Fruit fly (Drosophila melanogaster) whole organism, embryonic: Measurements from ENCODE around the gene CG9747.
A peak's percentile ranks its signal among the peaks of the same experiment; 100 is the strongest.

ENCODE experiments used
- Asciz ChIP-seq: fragments of 200-800 bp; sonication (Bioruptor generic); optimal IDR thresholded peaks from 2 replicates; lab custom pipeline; 2017; ENCODE audit warnings: missing biosample characterization, mild to moderate bottlenecking, missing genetic modification characterization, missing genetic modification reagents
- Atf-2 ChIP-seq: fragments of 200-800 bp; sonication (Bioruptor generic); optimal IDR thresholded peaks from 2 replicates; lab custom pipeline; 2016; ENCODE audit warnings: missing biosample characterization, missing genetic modification characterization
- BtbVII ChIP-seq: fragments of 200-800 bp; sonication (Bioruptor generic); optimal IDR thresholded peaks from 3 replicates; lab custom pipeline; 2017; ENCODE audit warnings: missing biosample characterization, mild to moderate bottlenecking, missing genetic modification characterization
- CG10366 ChIP-seq: fragments of 200-800 bp; sonication (Bioruptor generic); IDR thresholded peaks from 2 replicates; pipeline ENCODE4 v1.3.6; 2022; ENCODE audit warnings: missing biosample characterization, missing genetic modification characterization
- CG10979 ChIP-seq: fragments of 200-800 bp; sonication (Bioruptor generic); optimal IDR thresholded peaks from 2 replicates; lab custom pipeline; 2018; ENCODE audit warnings: missing biosample characterization, mild to moderate bottlenecking, missing genetic modification characterization, moderate library complexity
- CG11398 ChIP-seq: fragments of 200-800 bp; sonication (Bioruptor generic); optimal IDR thresholded peaks from 2 replicates; lab custom pipeline; 2016; ENCODE audit warnings: missing biosample characterization, missing genetic modification characterization
- CG11504 ChIP-seq: fragments of 200-800 bp; sonication (Bioruptor generic); optimal IDR thresholded peaks from 3 replicates; lab custom pipeline; 2019; ENCODE audit warnings: missing biosample characterization, mild to moderate bottlenecking, missing genetic modification characterization, moderate library complexity
- CG11695 ChIP-seq: fragments of 200-800 bp; sonication (Bioruptor generic); IDR thresholded peaks from 3 replicates; pipeline ENCODE4 v1.3.6; 2022; ENCODE audit warnings: missing biosample characterization, missing genetic modification characterization
- CG12942 ChIP-seq: fragments of 200-800 bp; sonication (Bioruptor generic); optimal IDR thresholded peaks from 3 replicates; lab custom pipeline; 2016; ENCODE audit warnings: missing biosample characterization, missing genetic modification characterization
- CG15073 ChIP-seq: fragments of 200-800 bp; sonication (Bioruptor generic); optimal IDR thresholded peaks from 2 replicates; lab custom pipeline; 2016; ENCODE audit warnings: missing biosample characterization, missing genetic modification characterization
- CG15601 ChIP-seq: fragments of 200-800 bp; sonication (Bioruptor generic); optimal IDR thresholded peaks from 3 replicates; lab custom pipeline; 2019; ENCODE audit warnings: missing biosample characterization, mild to moderate bottlenecking, missing genetic modification characterization, moderate library complexity
- CG17912 ChIP-seq: fragments of 200-800 bp; sonication (Bioruptor generic); optimal IDR thresholded peaks from 2 replicates; lab custom pipeline; 2018; ENCODE audit warnings: missing biosample characterization, mild to moderate bottlenecking, missing genetic modification characterization
- CG18262 ChIP-seq: fragments of 200-800 bp; optimal IDR thresholded peaks from 3 replicates; lab custom pipeline; 2019; ENCODE audit warnings: missing biosample characterization, mild to moderate bottlenecking, missing genetic modification characterization, moderate library complexity
- CG1832 ChIP-seq: fragments of 200-800 bp; sonication (Bioruptor generic); optimal IDR thresholded peaks from 2 replicates; lab custom pipeline; 2017; ENCODE audit warnings: missing biosample characterization, mild to moderate bottlenecking, missing genetic modification characterization, inconsistent platforms
- CG30020 ChIP-seq: fragments of 200-800 bp; optimal IDR thresholded peaks from 2 replicates; lab custom pipeline; 2019; ENCODE audit warnings: missing biosample characterization, mild to moderate bottlenecking, missing genetic modification characterization, moderate library complexity
- CG43689 ChIP-seq: fragments of 200-800 bp; sonication (Bioruptor generic); IDR thresholded peaks from 2 replicates; pipeline ENCODE4 v1.3.6; 2022; ENCODE audit warnings: missing biosample characterization, missing genetic modification characterization
- CG4424 ChIP-seq: fragments of 200-800 bp; sonication (Bioruptor generic); optimal IDR thresholded peaks from 3 replicates; lab custom pipeline; 2016; ENCODE audit warnings: missing biosample characterization, missing genetic modification characterization
- CG7372 ChIP-seq: fragments of 200-800 bp; sonication (Bioruptor generic); IDR thresholded peaks from 2 replicates; pipeline ENCODE4 v1.3.6; 2022; ENCODE audit warnings: missing biosample characterization, missing genetic modification characterization
- CG7556 ChIP-seq: fragments of 200-800 bp; sonication (Bioruptor generic); optimal IDR thresholded peaks from 2 replicates; lab custom pipeline; 2017; ENCODE audit warnings: missing biosample characterization, mild to moderate bottlenecking, missing genetic modification characterization
- CG7839 ChIP-seq: fragments of 200-800 bp; sonication (Bioruptor generic); optimal IDR thresholded peaks from 3 replicates; lab custom pipeline; 2018; ENCODE audit warnings: missing biosample characterization, mild to moderate bottlenecking, missing genetic modification characterization, moderate library complexity
- CG7963 ChIP-seq: fragments of 200-800 bp; sonication (Bioruptor generic); IDR thresholded peaks from 3 replicates; pipeline ENCODE4 v1.3.6; 2022; ENCODE audit warnings: missing biosample characterization, missing genetic modification characterization; ENCODE audit not compliant: partially characterized antibody
- CG8924 ChIP-seq: fragments of 200-800 bp; optimal IDR thresholded peaks from 3 replicates; lab custom pipeline; 2019; ENCODE audit warnings: missing biosample characterization, mild to moderate bottlenecking, missing genetic modification characterization, moderate library complexity
- CG9609 ChIP-seq: fragments of 200-800 bp; sonication (Bioruptor generic); optimal IDR thresholded peaks from 3 replicates; lab custom pipeline; 2016; ENCODE audit warnings: missing biosample characterization, missing genetic modification characterization
- CG9797 ChIP-seq: fragments of 200-800 bp; sonication (Bioruptor generic); optimal IDR thresholded peaks from 3 replicates; lab custom pipeline; 2018; ENCODE audit warnings: missing biosample characterization, mild to moderate bottlenecking, missing genetic modification characterization
- CoRest ChIP-seq: fragments of 200-800 bp; sonication (Bioruptor generic); optimal IDR thresholded peaks from 3 replicates; lab custom pipeline; 2018; ENCODE audit warnings: missing biosample characterization, mild to moderate bottlenecking, missing genetic modification characterization, moderate library complexity
- CrebB ChIP-seq: fragments of 200-800 bp; sonication (Bioruptor generic); optimal IDR thresholded peaks from 3 replicates; lab custom pipeline; 2018; ENCODE audit warnings: missing biosample characterization, mild to moderate bottlenecking, missing genetic modification characterization
- Dbx ChIP-seq: fragments of 200-800 bp; sonication (Bioruptor generic); IDR thresholded peaks from 3 replicates; pipeline ENCODE4 v1.3.6; 2022; ENCODE audit warnings: missing biosample characterization, missing genetic modification characterization
- Hand ChIP-seq: fragments of 200-800 bp; sonication (Bioruptor generic); optimal IDR thresholded peaks from 2 replicates; lab custom pipeline; 2017; ENCODE audit warnings: mild to moderate bottlenecking, missing biosample characterization, missing genetic modification reagents, missing genetic modification characterization
- Hr51 ChIP-seq, 2 experiments: fragments of 200-800 bp; sonication (Bioruptor generic); optimal IDR thresholded peaks; 2 replicates in 1 of 2; 3 replicates in 1 of 2; lab custom pipeline; 2016 to 2018; ENCODE audit warnings: missing biosample characterization in 2 of 2, missing genetic modification characterization in 2 of 2, mild to moderate bottlenecking in 1 of 2, moderate library complexity in 1 of 2
- MESR4 ChIP-seq: fragments of 200-800 bp; sonication (Bioruptor generic); optimal IDR thresholded peaks from 2 replicates; lab custom pipeline; 2018; ENCODE audit warnings: missing biosample characterization, mild to moderate bottlenecking, missing genetic modification characterization, moderate library complexity
- Neu2 ChIP-seq: fragments of 200-800 bp; sonication (Bioruptor generic); optimal IDR thresholded peaks from 3 replicates; lab custom pipeline; 2016; ENCODE audit warnings: missing biosample characterization, missing genetic modification characterization, borderline replicate concordance
- Sox102F ChIP-seq: fragments of 200-800 bp; sonication (Bioruptor generic); optimal IDR thresholded peaks from 2 replicates; lab custom pipeline; 2018; ENCODE audit warnings: missing biosample characterization, mild to moderate bottlenecking, missing genetic modification characterization, moderate library complexity
- Sry-δ ChIP-seq: fragments of 200-800 bp; sonication (Bioruptor generic); optimal IDR thresholded peaks from 2 replicates; lab custom pipeline; 2016; ENCODE audit warnings: missing biosample characterization, missing genetic modification characterization
- Ssrp ChIP-seq: fragments of 200-800 bp; sonication (Bioruptor generic); optimal IDR thresholded peaks from 2 replicates; lab custom pipeline; 2018; ENCODE audit warnings: missing biosample characterization, mild to moderate bottlenecking, missing genetic modification characterization, moderate library complexity
- al ChIP-seq: fragments of 200-800 bp; sonication (Bioruptor generic); IDR thresholded peaks from 2 replicates; pipeline ENCODE4 v1.3.6; 2022; ENCODE audit warnings: missing biosample characterization, missing genetic modification characterization
- bsh ChIP-seq, 2 experiments: fragments of 200-800 bp; sonication (Bioruptor generic); optimal IDR thresholded peaks; 2 replicates each; lab custom pipeline; 2017 to 2018; ENCODE audit warnings: mild to moderate bottlenecking in 2 of 2, missing biosample characterization in 2 of 2, missing genetic modification characterization in 2 of 2, moderate library complexity in 1 of 2
- da ChIP-seq: fragments of 200-800 bp; sonication (Bioruptor generic); optimal IDR thresholded peaks from 2 replicates; lab custom pipeline; 2016; ENCODE audit warnings: missing biosample characterization, missing genetic modification characterization
- esg ChIP-seq: fragments of 200-800 bp; sonication (Bioruptor generic); conservative IDR thresholded peaks from 2 replicates; pipeline ENCODE4 v1.3.6; 2022; ENCODE audit warnings: missing biosample characterization, missing genetic modification characterization
- gem ChIP-seq: fragments of 200-800 bp; sonication (Bioruptor generic); optimal IDR thresholded peaks from 2 replicates; lab custom pipeline; 2019; ENCODE audit warnings: missing biosample characterization, mild to moderate bottlenecking, missing genetic modification characterization, moderate library complexity
- gro ChIP-seq: fragments of 200-800 bp; sonication (Bioruptor generic); optimal IDR thresholded peaks from 2 replicates; lab custom pipeline; 2016; ENCODE audit warnings: missing biosample characterization, missing genetic modification characterization
- knrl ChIP-seq: fragments of 200-800 bp; sonication (Bioruptor generic); IDR thresholded peaks from 3 replicates; pipeline ENCODE4 v1.3.6; 2022; ENCODE audit warnings: missing biosample characterization, missing genetic modification characterization; ENCODE audit not compliant: partially characterized antibody
- lab ChIP-seq: fragments of 200-800 bp; sonication (Bioruptor generic); optimal IDR thresholded peaks from 3 replicates; lab custom pipeline; 2017; ENCODE audit warnings: missing biosample characterization, missing genetic modification characterization, mild to moderate bottlenecking, moderate library complexity, missing genetic modification reagents
- nerfin-2 ChIP-seq: fragments of 200-800 bp; sonication (Bioruptor generic); IDR thresholded peaks from 2 replicates; pipeline ENCODE4 v1.3.6; 2022; ENCODE audit warnings: missing biosample characterization, missing genetic modification characterization; ENCODE audit not compliant: partially characterized antibody
- nmo ChIP-seq: fragments of 200-800 bp; sonication (Bioruptor generic); optimal IDR thresholded peaks from 2 replicates; lab custom pipeline; 2018; ENCODE audit warnings: missing biosample characterization, mild to moderate bottlenecking, missing genetic modification characterization, moderate library complexity
- onecut ChIP-seq: fragments of 200-800 bp; sonication (Bioruptor generic); IDR thresholded peaks from 2 replicates; pipeline ENCODE4 v1.3.6; 2022; ENCODE audit warnings: missing biosample characterization, missing genetic modification characterization
- pita ChIP-seq: fragments of 200-800 bp; sonication (Bioruptor generic); optimal IDR thresholded peaks from 2 replicates; lab custom pipeline; 2017; ENCODE audit warnings: missing biosample characterization, mild to moderate bottlenecking, missing genetic modification characterization
- pum ChIP-seq: fragments of 200-800 bp; sonication (Bioruptor generic); optimal IDR thresholded peaks from 2 replicates; lab custom pipeline; 2016; ENCODE audit warnings: missing biosample characterization, missing genetic modification characterization
- sisA ChIP-seq: fragments of 200-800 bp; sonication (Bioruptor generic); IDR thresholded peaks from 2 replicates; pipeline ENCODE4 v1.3.6; 2022; ENCODE audit warnings: missing biosample characterization, missing genetic modification characterization
- sqz ChIP-seq: fragments of 200-800 bp; sonication (Bioruptor generic); optimal IDR thresholded peaks from 3 replicates; lab custom pipeline; 2018; ENCODE audit warnings: missing biosample characterization, mild to moderate bottlenecking, missing genetic modification characterization
- trem ChIP-seq: fragments of 200-800 bp; optimal IDR thresholded peaks from 3 replicates; lab custom pipeline; 2019; ENCODE audit warnings: missing biosample characterization, mild to moderate bottlenecking, missing genetic modification characterization, moderate library complexity
- zfh1 ChIP-seq: fragments of 200-800 bp; sonication (Bioruptor generic); IDR thresholded peaks from 3 replicates; pipeline ENCODE4 v1.3.6; 2022; ENCODE audit warnings: missing biosample characterization, missing genetic modification characterization

The CG9747 gene

dm6 chr3R:30224577-30224976 is 33.5 kb upstream of the CG9747 start (continued):
- TF ChIP-seq BtbVII (GFP tag; lab: Kevin White, UChicago) (no peak), Sox102F (GFP tag; lab: Kevin White, UChicago) (peak; percentile 12), CoRest (tag; lab: Kevin White, UChicago) (no peak), CrebB (no peak), CG10366 (GFP tag; lab: Robert Waterston, UW) (no peak), Asciz (no peak), lab (GFP tag; lab: Kevin White, UChicago) (peak; percentile 12), MESR4 (GFP tag; lab: Kevin White, UChicago) (no peak), Hand (no peak), CG11504 (tag; lab: Kevin White, UChicago) (peak; percentile 35), pum (GFP tag; lab: Kevin White, UChicago) (no peak), onecut (GFP tag; lab: Robert Waterston, UW) (no peak), CG4424 (GFP tag; lab: Kevin White, UChicago) (no peak), Sry-δ (no peak), CG9797 (GFP tag; lab: Kevin White, UChicago) (no peak), nerfin-2 (no peak), CG8924 (tag; lab: Kevin White, UChicago) (peak; percentile 1), gro (GFP tag; lab: Kevin White, UChicago) (no peak), CG43689 (GFP tag; lab: Robert Waterston, UW) (no peak), pita (GFP tag; lab: Kevin White, UChicago) (no peak), nmo (GFP tag; lab: Kevin White, UChicago) (no peak), da (no peak), CG10979 (tag; lab: Kevin White, UChicago) (peak; percentile 15), Ssrp (tag; lab: Kevin White, UChicago) (no peak), Atf-2 (GFP tag; lab: Kevin White, UChicago) (no peak), CG7372 (GFP tag; lab: Robert Waterston, UW) (no peak), CG11398 (GFP tag; lab: Kevin White, UChicago) (no peak), Hr51 (GFP tag; optimal IDR thresholded peaks at IDR 0.05; lab: Kevin White, UChicago) (peak in 1 of 2 experiments; percentile 12), trem (tag; lab: Kevin White, UChicago) (no peak), knrl (GFP tag; lab: Robert Waterston, UW) (no peak), CG15601 (tag; lab: Kevin White, UChicago) (no peak), CG9609 (GFP tag; lab: Kevin White, UChicago) (no peak), CG18262 (tag; lab: Kevin White, UChicago) (peak; percentile 18), Neu2 (GFP tag; lab: Kevin White, UChicago) (no peak), bsh (GFP tag; optimal IDR thresholded peaks at IDR 0.05; lab: Kevin White, UChicago) (peak in 1 of 2 experiments; percentile 26), CG17912 (no peak), sisA (no peak), esg (GFP tag; lab: Robert Waterston, UW) (no peak), CG15073 (no peak), sqz (GFP tag; lab: Kevin White, UChicago) (peak; percentile 14), al (GFP tag; lab: Robert Waterston, UW) (no peak), CG7556 (GFP tag; lab: Kevin White, UChicago) (peak; percentile 36), CG7839 (peak; percentile 10), Dbx (GFP tag; lab: Robert Waterston, UW) (no peak), CG30020 (tag; lab: Kevin White, UChicago) (no peak), CG11695 (GFP tag; lab: Robert Waterston, UW) (no peak), CG1832 (GFP tag; lab: Kevin White, UChicago) (no peak), CG7963 (no peak), CG12942 (GFP tag; lab: Kevin White, UChicago) (no peak), zfh1 (GFP tag; lab: Robert Waterston, UW) (no peak), gem (tag; lab: Kevin White, UChicago) (peak; percentile 28)
